Fruit fly (Drosophila melanogaster) whole organism, prepupa: ENCODE data around the gene sif.
A peak's percentile ranks its signal among the peaks of the same experiment; 100 is the strongest.

Experiments
- Blimp-1 ChIP-seq: fragments of 200-800 bp; sonication (Bioruptor generic); optimal IDR thresholded peaks from 3 replicates; lab custom pipeline; 2017; ENCODE audit warnings: missing biosample characterization, missing genetic modification characterization, mild to moderate bottlenecking, moderate library complexity, missing genetic modification reagents
- CG11294 ChIP-seq: fragments of 200-800 bp; sonication (Bioruptor generic); IDR thresholded peaks from 2 replicates; pipeline ENCODE4 v1.3.6; 2022; ENCODE audit warnings: missing biosample characterization, missing genetic modification characterization
- CG11762 ChIP-seq: fragments of 200-800 bp; sonication (Bioruptor generic); optimal IDR thresholded peaks from 3 replicates; lab custom pipeline; 2016; ENCODE audit warnings: missing biosample characterization, missing genetic modification characterization; ENCODE audit not compliant: insufficient read depth
- CG11902 ChIP-seq: fragments of 200-800 bp; sonication (Bioruptor generic); optimal IDR thresholded peaks from 3 replicates; lab custom pipeline; 2016; ENCODE audit warnings: missing biosample characterization, missing genetic modification characterization
- CG15336 ChIP-seq: fragments of 200-800 bp; sonication (Bioruptor generic); IDR thresholded peaks from 2 replicates; pipeline ENCODE4 v1.3.6; 2022; ENCODE audit warnings: missing biosample characterization, missing genetic modification characterization
- CG3032 ChIP-seq: fragments of 200-800 bp; optimal IDR thresholded peaks from 2 replicates; lab custom pipeline; 2019; ENCODE audit warnings: missing biosample characterization, mild to moderate bottlenecking, missing genetic modification characterization, moderate library complexity
- CG31627 ChIP-seq: fragments of 200-800 bp; sonication (Bioruptor generic); optimal IDR thresholded peaks from 3 replicates; lab custom pipeline; 2016; ENCODE audit warnings: missing biosample characterization, missing genetic modification characterization
- CG32006 ChIP-seq: fragments of 200-800 bp; sonication (Bioruptor generic); optimal IDR thresholded peaks from 3 replicates; lab custom pipeline; 2017; ENCODE audit warnings: missing biosample characterization, mild to moderate bottlenecking, missing genetic modification characterization
- CG34406 ChIP-seq: fragments of 200-800 bp; sonication (Bioruptor generic); optimal IDR thresholded peaks from 3 replicates; lab custom pipeline; 2016; ENCODE audit warnings: missing biosample characterization, missing genetic modification characterization
- CG3919 ChIP-seq: fragments of 200-800 bp; sonication (Bioruptor generic); optimal IDR thresholded peaks from 3 replicates; lab custom pipeline; 2016; ENCODE audit warnings: missing biosample characterization, missing genetic modification characterization
- CG4318 ChIP-seq: fragments of 200-800 bp; sonication (Bioruptor generic); optimal IDR thresholded peaks from 3 replicates; lab custom pipeline; 2017; ENCODE audit warnings: missing biosample characterization, mild to moderate bottlenecking, missing genetic modification characterization
- CG6163 ChIP-seq: fragments of 200-800 bp; sonication (Bioruptor generic); IDR thresholded peaks from 3 replicates; pipeline ENCODE4 v1.3.6; 2022; ENCODE audit warnings: missing biosample characterization, missing genetic modification characterization
- CG6792 ChIP-seq: fragments of 200-800 bp; sonication (Bioruptor generic); optimal IDR thresholded peaks from 3 replicates; lab custom pipeline; 2016; ENCODE audit warnings: missing biosample characterization, missing genetic modification characterization
- CG6854 ChIP-seq: fragments of 200-800 bp; sonication (Bioruptor generic); optimal IDR thresholded peaks from 2 replicates; lab custom pipeline; 2017; ENCODE audit warnings: missing biosample characterization, mild to moderate bottlenecking, missing genetic modification characterization
- CG7368 ChIP-seq: fragments of 200-800 bp; sonication (Bioruptor generic); optimal IDR thresholded peaks from 3 replicates; lab custom pipeline; 2016; ENCODE audit warnings: missing biosample characterization, missing genetic modification characterization
- CG8119 ChIP-seq: fragments of 200-800 bp; sonication (Bioruptor generic); IDR thresholded peaks from 3 replicates; pipeline ENCODE4 v1.3.6; 2022; ENCODE audit warnings: missing biosample characterization, missing genetic modification characterization
- CG8319 ChIP-seq: fragments of 200-800 bp; sonication (Bioruptor generic); optimal IDR thresholded peaks from 3 replicates; lab custom pipeline; 2016; ENCODE audit warnings: missing biosample characterization, missing genetic modification characterization
- CG8632 ChIP-seq: fragments of 200-800 bp; sonication (Bioruptor generic); optimal IDR thresholded peaks from 3 replicates; lab custom pipeline; 2016; ENCODE audit warnings: missing biosample characterization, missing genetic modification characterization
- CG9139 ChIP-seq: fragments of 200-800 bp; sonication (Bioruptor generic); optimal IDR thresholded peaks from 3 replicates; lab custom pipeline; 2017; ENCODE audit warnings: missing biosample characterization, mild to moderate bottlenecking, missing genetic modification characterization
- Eip75B ChIP-seq: fragments of 200-800 bp; sonication (Bioruptor generic); optimal IDR thresholded peaks from 3 replicates; lab custom pipeline; 2016; ENCODE audit warnings: missing biosample characterization, missing genetic modification characterization
- Eip78C ChIP-seq: fragments of 200-800 bp; sonication (Bioruptor generic); peaks from one replicate; lab custom pipeline; 2016; ENCODE audit warnings: missing biosample characterization, missing genetic modification characterization
- Eip93F ChIP-seq: fragments of 200-800 bp; sonication (Bioruptor generic); optimal IDR thresholded peaks from 2 replicates; lab custom pipeline; 2016; ENCODE audit warnings: missing biosample characterization, mild to moderate bottlenecking, missing genetic modification characterization
- Ets21C ChIP-seq: fragments of 200-800 bp; sonication (Bioruptor generic); optimal IDR thresholded peaks from 3 replicates; lab custom pipeline; 2016; ENCODE audit warnings: missing biosample characterization, missing genetic modification characterization
- Gug ChIP-seq: fragments of 200-800 bp; sonication (Bioruptor generic); IDR thresholded peaks from 2 replicates; pipeline ENCODE4 v1.3.6; 2022; ENCODE audit warnings: missing biosample characterization, missing genetic modification characterization
- Hr38 ChIP-seq: sonication (Bioruptor generic); optimal IDR thresholded peaks from 2 replicates; lab custom pipeline; 2016; ENCODE audit warnings: missing biosample characterization, missing genetic modification characterization
- Hr39 ChIP-seq: fragments of 200-800 bp; sonication (Bioruptor generic); optimal IDR thresholded peaks from 2 replicates; lab custom pipeline; 2016; ENCODE audit warnings: missing biosample characterization, missing genetic modification characterization
- Hr4 ChIP-seq: fragments of 200-800 bp; sonication (Bioruptor generic); optimal IDR thresholded peaks from 3 replicates; lab custom pipeline; 2016; ENCODE audit warnings: missing biosample characterization, missing genetic modification characterization
- Lpt ChIP-seq: fragments of 200-800 bp; sonication (Bioruptor generic); optimal IDR thresholded peaks from 3 replicates; lab custom pipeline; 2016; ENCODE audit warnings: missing biosample characterization, missing genetic modification characterization
- Met ChIP-seq: fragments of 200-800 bp; sonication (Bioruptor generic); optimal IDR thresholded peaks from 3 replicates; lab custom pipeline; 2016; ENCODE audit warnings: missing biosample characterization, missing genetic modification characterization
- OdsH ChIP-seq: fragments of 200-800 bp; sonication (Bioruptor generic); optimal IDR thresholded peaks from 3 replicates; lab custom pipeline; 2016; ENCODE audit warnings: missing biosample characterization, missing genetic modification characterization
- Sox15 ChIP-seq: fragments of 200-800 bp; sonication (Bioruptor generic); optimal IDR thresholded peaks from 3 replicates; lab custom pipeline; 2016; ENCODE audit warnings: missing biosample characterization, missing genetic modification characterization
- achi ChIP-seq: fragments of 200-800 bp; sonication (Bioruptor generic); optimal IDR thresholded peaks from 3 replicates; lab custom pipeline; 2016; ENCODE audit warnings: missing biosample characterization, missing genetic modification characterization
- acj6 ChIP-seq: fragments of 200-800 bp; sonication (Bioruptor generic); optimal IDR thresholded peaks from 3 replicates; lab custom pipeline; 2016; ENCODE audit warnings: missing biosample characterization, missing genetic modification characterization
- cyc ChIP-seq: fragments of 200-800 bp; sonication (Bioruptor generic); optimal IDR thresholded peaks from 3 replicates; lab custom pipeline; 2016; ENCODE audit warnings: missing biosample characterization, missing genetic modification characterization
- dac ChIP-seq: fragments of 200-800 bp; sonication (Bioruptor generic); optimal IDR thresholded peaks from 2 replicates; lab custom pipeline; 2017; ENCODE audit warnings: missing biosample characterization, mild to moderate bottlenecking, missing genetic modification characterization
- dsx ChIP-seq: fragments of 200-800 bp; optimal IDR thresholded peaks from 3 replicates; lab custom pipeline; 2019; ENCODE audit warnings: missing biosample characterization, mild to moderate bottlenecking, missing genetic modification characterization, moderate library complexity; ENCODE audit not compliant: poor library complexity, severe bottlenecking
- eg ChIP-seq: fragments of 200-800 bp; sonication (Bioruptor generic); IDR thresholded peaks from 3 replicates; pipeline ENCODE4 v1.3.6; 2022; ENCODE audit warnings: missing biosample characterization, missing genetic modification characterization
- esn ChIP-seq: fragments of 200-800 bp; sonication (Bioruptor generic); optimal IDR thresholded peaks from 2 replicates; lab custom pipeline; 2016; ENCODE audit warnings: missing biosample characterization, mild to moderate bottlenecking, missing genetic modification characterization, moderate library complexity
- fd85E ChIP-seq: fragments of 200-800 bp; sonication (Bioruptor generic); optimal IDR thresholded peaks from 3 replicates; lab custom pipeline; 2016; ENCODE audit warnings: missing biosample characterization, missing genetic modification characterization
- fkh ChIP-seq: fragments of 200-800 bp; sonication (Bioruptor generic); optimal IDR thresholded peaks from 3 replicates; lab custom pipeline; 2017; ENCODE audit warnings: missing biosample characterization, mild to moderate bottlenecking, missing genetic modification characterization, moderate library complexity
- net ChIP-seq: fragments of 200-800 bp; sonication (Bioruptor generic); optimal IDR thresholded peaks from 3 replicates; lab custom pipeline; 2016; ENCODE audit warnings: missing biosample characterization, missing genetic modification characterization
- pdm3 ChIP-seq: fragments of 200-800 bp; sonication (Bioruptor generic); optimal IDR thresholded peaks from 3 replicates; lab custom pipeline; 2016; ENCODE audit warnings: missing biosample characterization, missing genetic modification characterization
- salr ChIP-seq, 2 experiments: fragments of 200-800 bp; sonication (Bioruptor generic); optimal IDR thresholded peaks; 3 replicates each; lab custom pipeline; 2016 to 2018; ENCODE audit warnings: missing biosample characterization in 2 of 2, missing genetic modification characterization in 2 of 2, mild to moderate bottlenecking in 1 of 2
- spab ChIP-seq: fragments of 200-800 bp; sonication (Bioruptor generic); optimal IDR thresholded peaks from 2 replicates; lab custom pipeline; 2017; ENCODE audit warnings: missing biosample characterization, mild to moderate bottlenecking, missing genetic modification characterization, missing genetic modification reagents
- ss ChIP-seq, 2 experiments: fragments of 200-800 bp; sonication (Bioruptor generic); optimal IDR thresholded peaks; 2 replicates in 1 of 2; 3 replicates in 1 of 2; lab custom pipeline; 2017 to 2018; ENCODE audit warnings: mild to moderate bottlenecking in 2 of 2, missing biosample characterization in 2 of 2, missing genetic modification characterization in 2 of 2, moderate library complexity in 1 of 2
- svp ChIP-seq: fragments of 200-800 bp; sonication (Bioruptor generic); peaks from one replicate; lab custom pipeline; 2016; ENCODE audit warnings: missing biosample characterization, missing genetic modification characterization
- topi ChIP-seq: fragments of 200-800 bp; sonication (Bioruptor generic); optimal IDR thresholded peaks from 3 replicates; lab custom pipeline; 2016; ENCODE audit warnings: missing biosample characterization, missing genetic modification characterization
- vri ChIP-seq: fragments of 200-800 bp; sonication (Bioruptor generic); optimal IDR thresholded peaks from 3 replicates; lab custom pipeline; 2016; ENCODE audit warnings: missing biosample characterization, mild to moderate bottlenecking, missing genetic modification characterization

The sif gene

DNA sequence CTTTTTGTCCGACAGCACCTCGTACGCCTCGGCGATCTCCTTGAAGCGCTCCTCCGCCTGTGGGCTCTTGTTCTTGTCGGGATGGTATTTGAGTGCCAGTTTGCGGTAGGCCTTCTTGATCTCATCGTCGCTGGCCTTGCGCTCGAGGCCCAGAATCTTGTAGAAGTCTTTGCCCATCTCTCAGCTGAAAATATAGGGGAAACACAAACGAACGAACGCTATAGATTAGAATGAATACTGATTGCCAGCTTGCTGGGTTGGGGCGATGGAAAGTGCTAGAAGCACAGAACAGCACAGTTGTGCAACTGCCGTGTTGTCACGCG, 93.7 kb downstream of the sif start:
- TF ChIP-seq ss (GFP tag; optimal IDR thresholded peaks at IDR 0.05; lab: Kevin White, UChicago) (no peak), Gug (GFP tag; lab: Robert Waterston, UW) (no peak), Hr39 (GFP tag; lab: Kevin White, UChicago) (no peak), salr (GFP tag; optimal IDR thresholded peaks at IDR 0.05; lab: Kevin White, UChicago) (no peak), Sox15 (GFP tag; lab: Kevin White, UChicago) (no peak), vri (no peak), achi (GFP tag; lab: Kevin White, UChicago) (no peak), Lpt (GFP tag; lab: Kevin White, UChicago) (no peak), pdm3 (GFP tag; lab: Kevin White, UChicago) (no peak), CG11294 (GFP tag; lab: Robert Waterston, UW) (no peak), spab (GFP tag; lab: Kevin White, UChicago) (no peak), Eip78C (GFP tag; lab: Kevin White, UChicago) (no peak), CG8119 (GFP tag; lab: Robert Waterston, UW) (no peak), CG11902 (GFP tag; lab: Kevin White, UChicago) (no peak), Eip93F (no peak), CG6854 (no peak), CG15336 (GFP tag; lab: Robert Waterston, UW) (no peak)

DNA sequence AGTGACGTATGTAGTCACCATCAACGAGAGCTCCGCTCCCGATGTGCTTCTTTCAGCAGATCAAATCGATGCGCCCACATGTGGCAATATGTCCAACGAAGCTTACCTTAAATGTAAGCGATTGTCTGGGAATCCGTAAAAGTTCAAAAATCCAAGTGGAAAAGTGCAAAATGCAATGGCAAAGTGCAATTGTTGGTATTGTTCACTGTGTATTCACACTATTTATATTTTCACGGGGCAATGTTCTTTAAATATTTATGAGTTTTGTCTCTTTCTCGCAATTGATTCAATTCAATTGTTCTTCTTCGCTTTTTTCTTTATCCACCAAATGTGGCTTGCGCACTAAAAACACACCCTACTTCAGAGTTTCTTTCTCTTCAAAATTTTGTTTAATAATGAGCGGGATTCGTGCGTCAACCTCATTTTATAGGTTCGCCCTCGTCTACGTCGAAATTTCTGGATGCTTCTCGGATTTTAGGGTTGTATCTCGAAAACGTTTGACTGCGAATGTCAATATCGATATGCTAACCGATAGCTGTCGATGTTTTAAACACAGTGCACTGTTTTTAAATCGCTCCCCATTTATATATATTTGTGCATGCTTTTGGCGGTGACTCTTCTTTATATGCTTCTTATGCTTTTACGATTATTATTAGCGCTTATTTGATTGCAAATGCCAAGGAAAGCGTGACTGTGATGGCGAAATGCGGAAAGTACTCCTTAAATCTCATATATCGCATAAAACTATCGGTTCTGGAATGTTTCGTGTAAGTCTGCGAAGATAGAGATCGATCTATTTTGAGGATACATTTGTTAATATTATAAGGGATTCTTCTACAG, 94.2 kb downstream of the sif start, which contains the start of gene DnaJ-1:
Gene DnaJ-1 (minus strand): TSS at position 450 of the 840 bp plus-strand sequence.
- no peak for TF ChIP-seq salr (GFP tag; optimal IDR thresholded peaks at IDR 0.05; lab: Kevin White, UChicago)
- no peak for TF ChIP-seq cyc
- TF ChIP-seq CG4318 (GFP tag; lab: Kevin White, UChicago) = no peak
- TF ChIP-seq CG6163 (GFP tag; lab: Robert Waterston, UW) = no peak
- TF ChIP-seq CG7368 (GFP tag; lab: Kevin White, UChicago) = no peak
- no peak for TF ChIP-seq Met
- peak; percentile 52 for TF ChIP-seq CG9139
- TF ChIP-seq CG6792 (GFP tag; lab: Kevin White, UChicago) = peak; percentile 18
- peak; percentile 15 for TF ChIP-seq achi (GFP tag; lab: Kevin White, UChicago)
- TF ChIP-seq Lpt (GFP tag; lab: Kevin White, UChicago) = no peak
- no peak for TF ChIP-seq CG3919
- no peak for TF ChIP-seq CG3032
- TF ChIP-seq CG11762 (GFP tag; lab: Kevin White, UChicago) = no peak
- TF ChIP-seq CG32006 (GFP tag; lab: Kevin White, UChicago) = no peak
- no peak for TF ChIP-seq Eip93F
- no peak for TF ChIP-seq fd85E
- no peak for TF ChIP-seq OdsH (GFP tag; lab: Kevin White, UChicago)
- no peak for TF ChIP-seq net (GFP tag; lab: Kevin White, UChicago)
- peak; percentile 31 for TF ChIP-seq fkh
- no peak for TF ChIP-seq Sox15 (GFP tag; lab: Kevin White, UChicago)
- TF ChIP-seq pdm3 (GFP tag; lab: Kevin White, UChicago) = no peak
- peak; percentile 64 for TF ChIP-seq vri
- TF ChIP-seq CG8319 (GFP tag; lab: Kevin White, UChicago) = no peak
- no peak for TF ChIP-seq Hr38 (GFP tag; lab: Kevin White, UChicago)
- TF ChIP-seq CG8632 (GFP tag; lab: Kevin White, UChicago) = no peak
- peak; percentile 36 for TF ChIP-seq Eip75B (GFP tag; lab: Kevin White, UChicago)
- TF ChIP-seq Ets21C = no peak
- no peak for TF ChIP-seq CG34406 (GFP tag; lab: Kevin White, UChicago)
- peak; percentile 29 for TF ChIP-seq esn (GFP tag; lab: Kevin White, UChicago)
- peak; percentile 75 for TF ChIP-seq svp (GFP tag; lab: Kevin White, UChicago)
- TF ChIP-seq dac (GFP tag; lab: Kevin White, UChicago) = no peak
- no peak for TF ChIP-seq Blimp-1
- TF ChIP-seq Hr39 (GFP tag; lab: Kevin White, UChicago) = no peak
- TF ChIP-seq topi = peak; percentile 38
- peak; percentile 37 for TF ChIP-seq CG31627
- TF ChIP-seq dsx (GFP tag; lab: Kevin White, UChicago) = peak; percentile 64
- no peak for TF ChIP-seq acj6
- no peak for TF ChIP-seq Hr4 (GFP tag; lab: Kevin White, UChicago)
- TF ChIP-seq CG15336 (GFP tag; lab: Robert Waterston, UW) = no peak
- TF ChIP-seq eg (GFP tag; lab: Robert Waterston, UW) = peak; percentile 33; the same call in 1 of the 3 replicates
